Fruit fly (Drosophila melanogaster): ENCODE results near the gene MED22.

DNA sequence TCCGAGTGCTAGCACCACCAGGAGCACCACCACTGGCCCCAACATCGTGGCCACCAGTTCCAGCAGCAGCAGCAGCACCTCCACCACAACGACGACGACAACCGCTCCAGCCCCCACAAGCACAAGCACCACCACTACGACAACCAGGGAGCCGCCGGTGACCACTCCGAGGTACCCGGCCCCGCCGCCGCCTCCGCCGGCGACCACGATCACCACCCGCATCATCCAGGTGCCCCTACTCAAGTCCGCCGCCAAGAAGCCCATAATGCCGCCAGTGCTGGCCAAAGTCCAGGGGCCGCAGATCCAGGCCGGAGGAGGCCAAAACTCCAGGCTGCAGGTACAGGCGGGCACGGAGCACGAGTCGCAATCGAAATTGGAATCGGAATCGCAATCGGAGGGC is 6.1 kb downstream of the MED22 start:
- TF ChIP-seq CG7101 (tag; optimal IDR thresholded peaks at IDR 0.05) (no peak), CG14711 (tag; optimal IDR thresholded peaks at IDR 0.05) (no peak), bab1 (GFP tag; optimal IDR thresholded peaks at IDR 0.05) (no peak), cnc (optimal IDR thresholded peaks at IDR 0.05) (no peak)
